Worm (Caenorhabditis elegans): Measurements from ENCODE around the gene ZK1290.15.

The ZK1290.15 gene

ce11 chrII:7505005-7505404, 18.4 kb upstream of the ZK1290.15 start, which contains the start of gene C28F5.1:
Gene C28F5.1 (plus strand): TSS chrII:7505305.
- TF ChIP-seq pes-1 (GFP tag; IDR thresholded peaks at IDR 0.05) (no peak), flt-1 (GFP tag; IDR thresholded peaks at IDR 0.05) (no peak)

ce11 chrII:7519221-7519620, 4.2 kb upstream of the ZK1290.15 start, which contains the start of gene glb-9:
Gene glb-9 (minus strand): TSS chrII:7519321.
- TF ChIP-seq ets-7 (tag; optimal IDR thresholded peaks at IDR 0.05) (no peak), tbx-37 (GFP tag; conservative IDR thresholded peaks at IDR 0.05) (no peak), tra-4 (tag; optimal IDR thresholded peaks at IDR 0.05) (no peak), tbx-11 (GFP tag; IDR thresholded peaks at IDR 0.05) (no peak), scrt-1 (GFP tag; IDR thresholded peaks at IDR 0.05) (no peak), F13C5.2 (tag; optimal IDR thresholded peaks at IDR 0.05) (no peak), hmg-4 (GFP tag; optimal IDR thresholded peaks at IDR 0.05) (no peak), B0310.2 (tag; optimal IDR thresholded peaks at IDR 0.05) (no peak), aly-1 (tag; optimal IDR thresholded peaks at IDR 0.05) (no peak)

ce11 chrII:7521420-7521819, 2.0 kb upstream of the ZK1290.15 start:
- no peak for TF ChIP-seq scrt-1 (GFP tag; IDR thresholded peaks at IDR 0.05)
- TF ChIP-seq hmg-4 (GFP tag; optimal IDR thresholded peaks at IDR 0.05): no peak
- TF ChIP-seq sea-1 (GFP tag; conservative IDR thresholded peaks at IDR 0.05): no peak
- no peak for TF ChIP-seq aly-1 (tag; optimal IDR thresholded peaks at IDR 0.05)
- no peak for TF ChIP-seq hmbx-1 (tag; optimal IDR thresholded peaks at IDR 0.05)
- TF ChIP-seq tra-4 (tag; optimal IDR thresholded peaks at IDR 0.05): no peak

- TF ChIP-seq hmg-4 (GFP tag; optimal IDR thresholded peaks at IDR 0.05): no peak
- TF ChIP-seq F13C5.2 (tag; optimal IDR thresholded peaks at IDR 0.05): no peak
- no peak for TF ChIP-seq flt-1 (GFP tag; IDR thresholded peaks at IDR 0.05)
- no peak for TF ChIP-seq hmbx-1 (tag; optimal IDR thresholded peaks at IDR 0.05)
- TF ChIP-seq tbx-37 (GFP tag; conservative IDR thresholded peaks at IDR 0.05): no peak
- TF ChIP-seq ceh-13 (GFP tag; optimal IDR thresholded peaks at IDR 0.05): no peak
Measured at ce11 chrII:7525458-7525857, 2.1 kb downstream of the ZK1290.15 start, which contains the start of the genes ZK1290.7 and rnh-1.1. Gene ZK1290.7 (minus strand): TSS chrII:7525558. Gene rnh-1.1 (plus strand): TSS chrII:7525738.

ce11 chrII:7528210-7528609, 4.8 kb downstream of the ZK1290.15 start:
- TF ChIP-seq ceh-13 (GFP tag; optimal IDR thresholded peaks at IDR 0.05): no peak
- TF ChIP-seq ets-7 (tag; optimal IDR thresholded peaks at IDR 0.05): no peak
- no peak for TF ChIP-seq hmbx-1 (tag; optimal IDR thresholded peaks at IDR 0.05)
- TF ChIP-seq hmg-4 (GFP tag; optimal IDR thresholded peaks at IDR 0.05): no peak
- no peak for TF ChIP-seq ama-1 (optimal IDR thresholded peaks at IDR 0.05)
- TF ChIP-seq B0310.2 (tag; optimal IDR thresholded peaks at IDR 0.05): no peak
- no peak for TF ChIP-seq tbx-37 (GFP tag; conservative IDR thresholded peaks at IDR 0.05)
- no peak for TF ChIP-seq F13C5.2 (tag; optimal IDR thresholded peaks at IDR 0.05)
- TF ChIP-seq sea-1 (GFP tag; conservative IDR thresholded peaks at IDR 0.05): no peak

- no peak for TF ChIP-seq tra-4 (tag; optimal IDR thresholded peaks at IDR 0.05)
- TF ChIP-seq ama-1 (optimal IDR thresholded peaks at IDR 0.05): no peak
- no peak for TF ChIP-seq tbx-37 (GFP tag; conservative IDR thresholded peaks at IDR 0.05)
- no peak for TF ChIP-seq pes-1 (GFP tag; IDR thresholded peaks at IDR 0.05)
- no peak for TF ChIP-seq hnd-1 (tag; optimal IDR thresholded peaks at IDR 0.05)
- no peak for TF ChIP-seq ets-7 (tag; optimal IDR thresholded peaks at IDR 0.05)
- no peak for TF ChIP-seq F13C5.2 (tag; optimal IDR thresholded peaks at IDR 0.05)
- TF ChIP-seq ceh-13 (GFP tag; optimal IDR thresholded peaks at IDR 0.05): no peak
- no peak for TF ChIP-seq ceh-36 (tag; optimal IDR thresholded peaks at IDR 0.05)
- no peak for TF ChIP-seq scrt-1 (GFP tag; IDR thresholded peaks at IDR 0.05)
- no peak for TF ChIP-seq tbx-11 (GFP tag; IDR thresholded peaks at IDR 0.05)
- TF ChIP-seq aly-1 (tag; optimal IDR thresholded peaks at IDR 0.05): no peak
- no peak for TF ChIP-seq sea-1 (GFP tag; conservative IDR thresholded peaks at IDR 0.05)
- no peak for TF ChIP-seq B0310.2 (tag; optimal IDR thresholded peaks at IDR 0.05)
- TF ChIP-seq flt-1 (GFP tag; IDR thresholded peaks at IDR 0.05): no peak
- TF ChIP-seq hmg-4 (GFP tag; optimal IDR thresholded peaks at IDR 0.05): no peak
- TF ChIP-seq hmbx-1 (tag; optimal IDR thresholded peaks at IDR 0.05): no peak
Measured at ce11 chrII:7529078-7529683, 5.8 kb downstream of the ZK1290.15 start, which contains the start of gene ZK1290.5. Gene ZK1290.5 (plus strand): TSS chrII:7529643.

ce11 chrII:7530944-7531343, 7.6 kb downstream of the ZK1290.15 start, which contains the start of gene wrt-1:
Gene wrt-1 (plus strand): TSS chrII:7530996.
- TF ChIP-seq aly-1 (tag; optimal IDR thresholded peaks at IDR 0.05) (no peak), hmg-4 (GFP tag; optimal IDR thresholded peaks at IDR 0.05) (no peak), tbx-37 (GFP tag; conservative IDR thresholded peaks at IDR 0.05) (no peak), tbx-11 (GFP tag; IDR thresholded peaks at IDR 0.05) (no peak), ceh-36 (tag; optimal IDR thresholded peaks at IDR 0.05) (no peak), F13C5.2 (tag; optimal IDR thresholded peaks at IDR 0.05) (no peak), ceh-13 (GFP tag; optimal IDR thresholded peaks at IDR 0.05) (no peak), B0310.2 (tag; optimal IDR thresholded peaks at IDR 0.05) (no peak)

- TF ChIP-seq ets-7 (tag; optimal IDR thresholded peaks at IDR 0.05) (no peak), ceh-13 (GFP tag; optimal IDR thresholded peaks at IDR 0.05) (no peak), ceh-36 (tag; optimal IDR thresholded peaks at IDR 0.05) (no peak), tbx-37 (GFP tag; conservative IDR thresholded peaks at IDR 0.05) (no peak), hmg-4 (GFP tag; optimal IDR thresholded peaks at IDR 0.05) (no peak), ama-1 (optimal IDR thresholded peaks at IDR 0.05) (no peak), hmbx-1 (tag; optimal IDR thresholded peaks at IDR 0.05) (no peak), hnd-1 (tag; optimal IDR thresholded peaks at IDR 0.05) (no peak), F13C5.2 (tag; optimal IDR thresholded peaks at IDR 0.05) (no peak), pes-1 (GFP tag; IDR thresholded peaks at IDR 0.05) (no peak)
Measured at ce11 chrII:7531478-7531877, 8.1 kb downstream of the ZK1290.15 start.

All from whole organism, early embryonic.